Worm (Caenorhabditis elegans) whole organism, early embryonic: ENCODE data around the gene C14B9.10.
A peak's percentile ranks its signal among the peaks of the same experiment; 100 is the strongest.

Experiments
- B0310.2 ChIP-seq: sonication (generic microtip); optimal IDR thresholded peaks from 2 replicates; lab custom pipeline; 2016; ENCODE audit warnings: mild to moderate bottlenecking, missing genetic modification characterization, missing compliant biosample characterization
- F13C5.2 ChIP-seq: sonication (generic microtip); optimal IDR thresholded peaks from 2 replicates; lab custom pipeline; 2017; ENCODE audit warnings: mild to moderate bottlenecking, missing genetic modification characterization, inconsistent platforms, missing compliant biosample characterization
- aly-1 ChIP-seq: sonication (generic microtip); optimal IDR thresholded peaks from 2 replicates; lab custom pipeline; 2016; ENCODE audit warnings: missing genetic modification characterization, missing compliant biosample characterization
- ama-1 ChIP-seq: fragments of 150-350 bp; optimal IDR thresholded peaks from 2 replicates; lab custom pipeline; 2014
- ceh-13 ChIP-seq: fragments of 200-800 bp; sonication (Bioruptor generic); optimal IDR thresholded peaks from 2 replicates; lab custom pipeline; 2018; ENCODE audit warnings: mild to moderate bottlenecking, missing genetic modification characterization, missing compliant biosample characterization
- ceh-36 ChIP-seq: sonication (generic microtip); optimal IDR thresholded peaks from 2 replicates; lab custom pipeline; 2016; ENCODE audit warnings: missing genetic modification characterization, inconsistent platforms, missing compliant biosample characterization
- ets-7 ChIP-seq: sonication (generic microtip); optimal IDR thresholded peaks from 2 replicates; lab custom pipeline; 2016; ENCODE audit warnings: missing genotype, missing genetic modification characterization, missing compliant biosample characterization
- flt-1 ChIP-seq: fragments of 200-800 bp; sonication (Bioruptor generic); IDR thresholded peaks from 2 replicates; pipeline ENCODE4 v1.3.6; 2022; ENCODE audit warnings: missing genetic modification characterization, missing compliant biosample characterization
- hmbx-1 ChIP-seq: sonication (generic microtip); optimal IDR thresholded peaks from 2 replicates; lab custom pipeline; 2016; ENCODE audit warnings: mild to moderate bottlenecking, missing genetic modification characterization, missing compliant biosample characterization
- hmg-4 ChIP-seq: fragments of 200-800 bp; sonication (Bioruptor generic); optimal IDR thresholded peaks from 2 replicates; lab custom pipeline; 2018; ENCODE audit warnings: mild to moderate bottlenecking, missing genetic modification characterization, missing compliant biosample characterization
- hnd-1 ChIP-seq: sonication (generic microtip); optimal IDR thresholded peaks from 2 replicates; lab custom pipeline; 2016; ENCODE audit warnings: missing genetic modification characterization, missing compliant biosample characterization
- pes-1 ChIP-seq: fragments of 200-800 bp; sonication (Bioruptor generic); IDR thresholded peaks from 2 replicates; pipeline ENCODE4 v1.3.6; 2022; ENCODE audit warnings: missing genetic modification reagents, missing genetic modification characterization, missing compliant biosample characterization
- scrt-1 ChIP-seq: fragments of 200-800 bp; sonication (Bioruptor generic); IDR thresholded peaks from 2 replicates; pipeline ENCODE4 v1.3.6; 2022; ENCODE audit warnings: missing genetic modification characterization, missing compliant biosample characterization
- sea-1 ChIP-seq: fragments of 200-800 bp; sonication (Bioruptor generic); conservative IDR thresholded peaks from 2 replicates; pipeline ENCODE4 v1.3.6; 2022; ENCODE audit warnings: missing genetic modification characterization, missing compliant biosample characterization
- tbx-11 ChIP-seq: fragments of 200-800 bp; sonication (Bioruptor generic); IDR thresholded peaks from 2 replicates; pipeline ENCODE4 v1.3.6; 2022; ENCODE audit warnings: missing genetic modification characterization, missing compliant biosample characterization
- tbx-37 ChIP-seq: fragments of 200-800 bp; sonication (Bioruptor generic); conservative IDR thresholded peaks from 2 replicates; pipeline ENCODE4 v1.3.6; 2022; ENCODE audit warnings: missing genetic modification reagents, missing genetic modification characterization, missing compliant biosample characterization
- tra-4 ChIP-seq: sonication (generic microtip); optimal IDR thresholded peaks from 2 replicates; lab custom pipeline; 2017; ENCODE audit warnings: missing genetic modification characterization, missing compliant biosample characterization

Gene C14B9.10

ce11 chrIII:8133346-8133745 lies 2.7 kb downstream of the C14B9.10 start, which contains the start of gene C14B9.2:
C14B9.2 (plus strand) TSS chrIII:8133665.
- no peak for TF ChIP-seq tra-4 (tag; lab: Kevin White, UChicago)
- no peak for TF ChIP-seq ets-7
- TF ChIP-seq flt-1 (GFP tag; lab: Robert Waterston, UW): no peak
- TF ChIP-seq hmbx-1 (tag; lab: Kevin White, UChicago): no peak
- no peak for TF ChIP-seq B0310.2 (tag; lab: Kevin White, UChicago)
- TF ChIP-seq aly-1 (tag; lab: Kevin White, UChicago): no peak
- no peak for TF ChIP-seq pes-1 (GFP tag; lab: Robert Waterston, UW)
- TF ChIP-seq ceh-36 (tag; lab: Kevin White, UChicago): no peak
- no peak for TF ChIP-seq hnd-1 (tag; lab: Kevin White, UChicago)
- no peak for TF ChIP-seq ceh-13 (GFP tag; lab: Kevin White, UChicago)
- TF ChIP-seq F13C5.2: no peak
- no peak for TF ChIP-seq tbx-37 (GFP tag; lab: Robert Waterston, UW)
- no peak for TF ChIP-seq ama-1
- no peak for TF ChIP-seq hmg-4

ce11 chrIII:8136517-8137099 lies 6.0 kb downstream of the C14B9.10 start:
- no peak for TF ChIP-seq tbx-11 (GFP tag; lab: Robert Waterston, UW)
- TF ChIP-seq ama-1: peak; percentile 46
- TF ChIP-seq ets-7: no peak
- TF ChIP-seq ceh-36 (tag; lab: Kevin White, UChicago): no peak

ce11 chrIII:8137777-8138176 lies 7.1 kb downstream of the C14B9.10 start, which contains the start of gene hsp-12.2:
hsp-12.2 (plus strand) TSS chrIII:8138077.
- TF ChIP-seq scrt-1 (GFP tag; lab: Robert Waterston, UW): no peak
- no peak for TF ChIP-seq ets-7
- TF ChIP-seq hnd-1 (tag; lab: Kevin White, UChicago): no peak
- TF ChIP-seq hmg-4: no peak
- no peak for TF ChIP-seq tbx-11 (GFP tag; lab: Robert Waterston, UW)
- no peak for TF ChIP-seq sea-1 (GFP tag; lab: Robert Waterston, UW)
- no peak for TF ChIP-seq B0310.2 (tag; lab: Kevin White, UChicago)
- no peak for TF ChIP-seq hmbx-1 (tag; lab: Kevin White, UChicago)
- no peak for TF ChIP-seq pes-1 (GFP tag; lab: Robert Waterston, UW)
- TF ChIP-seq tra-4 (tag; lab: Kevin White, UChicago): no peak
- no peak for TF ChIP-seq tbx-37 (GFP tag; lab: Robert Waterston, UW)
- no peak for TF ChIP-seq ceh-36 (tag; lab: Kevin White, UChicago)
- no peak for TF ChIP-seq F13C5.2
- TF ChIP-seq ceh-13 (GFP tag; lab: Kevin White, UChicago): no peak
- no peak for TF ChIP-seq aly-1 (tag; lab: Kevin White, UChicago)
- no peak for TF ChIP-seq ama-1

ce11 chrIII:8142217-8142616 lies 11.6 kb downstream of the C14B9.10 start:
- TF ChIP-seq ets-7: no peak
- TF ChIP-seq ceh-36 (tag; lab: Kevin White, UChicago): no peak
- no peak for TF ChIP-seq tra-4 (tag; lab: Kevin White, UChicago)
- TF ChIP-seq pes-1 (GFP tag; lab: Robert Waterston, UW): no peak
- no peak for TF ChIP-seq aly-1 (tag; lab: Kevin White, UChicago)
- TF ChIP-seq hmbx-1 (tag; lab: Kevin White, UChicago): no peak
- TF ChIP-seq ama-1: no peak
- no peak for TF ChIP-seq sea-1 (GFP tag; lab: Robert Waterston, UW)
- no peak for TF ChIP-seq tbx-11 (GFP tag; lab: Robert Waterston, UW)
- no peak for TF ChIP-seq ceh-13 (GFP tag; lab: Kevin White, UChicago)
- no peak for TF ChIP-seq hmg-4

- TF ChIP-seq tbx-37 (GFP tag; lab: Robert Waterston, UW) (peak; percentile 74), hmbx-1 (tag; lab: Kevin White, UChicago) (no peak), ceh-36 (tag; lab: Kevin White, UChicago) (no peak), tra-4 (tag; lab: Kevin White, UChicago) (no peak), scrt-1 (GFP tag; lab: Robert Waterston, UW) (no peak), aly-1 (tag; lab: Kevin White, UChicago) (no peak), sea-1 (GFP tag; lab: Robert Waterston, UW) (no peak), tbx-11 (GFP tag; lab: Robert Waterston, UW) (no peak), ama-1 (no peak), F13C5.2 (no peak), ceh-13 (GFP tag; lab: Kevin White, UChicago) (no peak), B0310.2 (tag; lab: Kevin White, UChicago) (no peak), ets-7 (peak; percentile 38), hnd-1 (tag; lab: Kevin White, UChicago) (no peak), hmg-4 (no peak), pes-1 (GFP tag; lab: Robert Waterston, UW) (no peak; the same call in 1 of the 2 replicates), flt-1 (GFP tag; lab: Robert Waterston, UW) (no peak; the same call in 1 of the 2 replicates)
Measured at ce11 chrIII:8144574-8145065, 14.0 kb downstream of the C14B9.10 start, which contains the start of the genes C14B9.8 and mrpl-18. C14B9.8 (minus strand) TSS chrIII:8144629. mrpl-18 (plus strand) TSS chrIII:8145015.

ce11 chrIII:8145971-8146370 lies 15.3 kb downstream of the C14B9.10 start:
- TF ChIP-seq B0310.2 (tag; lab: Kevin White, UChicago): no peak
- no peak for TF ChIP-seq ceh-36 (tag; lab: Kevin White, UChicago)
- no peak for TF ChIP-seq flt-1 (GFP tag; lab: Robert Waterston, UW)

ce11 chrIII:8148751-8149150 lies 18.1 kb downstream of the C14B9.10 start, which contains the start of gene D2007.2:
D2007.2 (plus strand) TSS chrIII:8148963.
- TF ChIP-seq tbx-37 (GFP tag; lab: Robert Waterston, UW): no peak
- no peak for TF ChIP-seq tra-4 (tag; lab: Kevin White, UChicago)
- no peak for TF ChIP-seq B0310.2 (tag; lab: Kevin White, UChicago)
- no peak for TF ChIP-seq ceh-36 (tag; lab: Kevin White, UChicago)
- no peak for TF ChIP-seq scrt-1 (GFP tag; lab: Robert Waterston, UW)
- no peak for TF ChIP-seq ama-1
- TF ChIP-seq pes-1 (GFP tag; lab: Robert Waterston, UW): no peak
- no peak for TF ChIP-seq hnd-1 (tag; lab: Kevin White, UChicago)
- no peak for TF ChIP-seq F13C5.2
- no peak for TF ChIP-seq sea-1 (GFP tag; lab: Robert Waterston, UW)
- TF ChIP-seq hmg-4: no peak
- no peak for TF ChIP-seq flt-1 (GFP tag; lab: Robert Waterston, UW)
- TF ChIP-seq hmbx-1 (tag; lab: Kevin White, UChicago): no peak
- TF ChIP-seq ets-7: no peak
- no peak for TF ChIP-seq aly-1 (tag; lab: Kevin White, UChicago)
